Worm (Caenorhabditis elegans) whole organism, L2 larva: ENCODE results near the gene C53B4.3.

Source experiments
- C34F6.9 ChIP-seq: fragments of 150-350 bp; optimal IDR thresholded peaks from 2 replicates; lab custom pipeline; 2014; ENCODE audit warnings: missing biosample characterization, missing genetic modification characterization
- Y55F3AM.14 ChIP-seq: fragments of 200-800 bp; sonication (Bioruptor generic); optimal IDR thresholded peaks from 2 replicates; lab custom pipeline; 2018; ENCODE audit warnings: mild to moderate bottlenecking, missing genetic modification characterization, missing compliant biosample characterization
- ZK546.5 ChIP-seq: sonication (generic microtip); optimal IDR thresholded peaks from 2 replicates; lab custom pipeline; 2017; ENCODE audit warnings: missing biosample characterization, missing genetic modification characterization
- alr-1 ChIP-seq: fragments of 150-350 bp; optimal IDR thresholded peaks from 2 replicates; lab custom pipeline; 2014; ENCODE audit warnings: missing biosample characterization, missing genetic modification characterization
- aly-2 ChIP-seq: fragments of 150-350 bp; optimal IDR thresholded peaks from 2 replicates; lab custom pipeline; 2014; ENCODE audit warnings: missing biosample characterization, missing genetic modification characterization
- ama-1 ChIP-seq: fragments of 150-350 bp; optimal IDR thresholded peaks from 2 replicates; lab custom pipeline; 2018; ENCODE audit warnings: inconsistent platforms
- ceh-16 ChIP-seq: fragments of 150-350 bp; optimal IDR thresholded peaks from 2 replicates; lab custom pipeline; 2014; ENCODE audit warnings: missing biosample characterization, missing genetic modification characterization
- crh-2 ChIP-seq: sonication (generic microtip); optimal IDR thresholded peaks from 2 replicates; lab custom pipeline; 2017; ENCODE audit warnings: missing biosample characterization, missing genetic modification characterization
- egl-27 ChIP-seq: sonication (generic microtip); optimal IDR thresholded peaks from 3 replicates; lab custom pipeline; 2017; ENCODE audit warnings: missing biosample characterization, missing genetic modification reagents, missing genetic modification characterization
- elt-3 ChIP-seq: sonication (generic microtip); optimal IDR thresholded peaks from 2 replicates; lab custom pipeline; 2017; ENCODE audit warnings: missing biosample characterization, missing genetic modification characterization
- fos-1 ChIP-seq: fragments of 150-350 bp; optimal IDR thresholded peaks from 2 replicates; lab custom pipeline; 2014; ENCODE audit warnings: missing biosample characterization, missing genetic modification characterization
- lin-11 ChIP-seq: fragments of 150-350 bp; sonication (generic microtip); optimal IDR thresholded peaks from 2 replicates; lab custom pipeline; 2014; ENCODE audit warnings: missing biosample characterization, missing genetic modification characterization, inconsistent platforms, mixed read lengths
- lin-39 ChIP-seq: fragments of 150-350 bp; optimal IDR thresholded peaks from 2 replicates; lab custom pipeline; 2014; ENCODE audit warnings: missing biosample characterization, missing genetic modification reagents, missing genetic modification characterization
- lsy-2 ChIP-seq, 2 experiments: fragments of 150-350 bp in 1 of 2; sonication (generic microtip) in 1 of 2; optimal IDR thresholded peaks; 2 replicates each; lab custom pipeline; 2014 to 2017; ENCODE audit warnings: missing biosample characterization in 2 of 2, missing genetic modification characterization in 2 of 2
- mab-5 ChIP-seq: fragments of 150-350 bp; optimal IDR thresholded peaks from 2 replicates; lab custom pipeline; 2014; ENCODE audit warnings: missing biosample characterization, missing genetic modification characterization
- mbf-1 ChIP-seq: sonication (generic microtip); optimal IDR thresholded peaks from 2 replicates; lab custom pipeline; 2017; ENCODE audit warnings: missing biosample characterization, missing genetic modification characterization
- mdl-1 ChIP-seq, 2 experiments: fragments of 150-350 bp in 1 of 2; sonication (generic microtip) in 1 of 2; optimal IDR thresholded peaks; 2 replicates each; lab custom pipeline; 2017; ENCODE audit warnings: missing biosample characterization in 2 of 2, missing genetic modification characterization in 2 of 2
- nhr-10 ChIP-seq: sonication (generic microtip); optimal IDR thresholded peaks from 2 replicates; lab custom pipeline; 2017; ENCODE audit warnings: missing biosample characterization, missing genetic modification characterization
- nhr-11 ChIP-seq: fragments of 150-350 bp; optimal IDR thresholded peaks from 2 replicates; lab custom pipeline; 2014; ENCODE audit warnings: missing biosample characterization, missing genetic modification characterization
- nhr-12 ChIP-seq: fragments of 150-350 bp; optimal IDR thresholded peaks from 2 replicates; lab custom pipeline; 2014; ENCODE audit warnings: missing biosample characterization, missing genetic modification characterization
- nhr-129 ChIP-seq: fragments of 150-350 bp; optimal IDR thresholded peaks from 2 replicates; lab custom pipeline; 2014; ENCODE audit warnings: missing biosample characterization, missing genetic modification characterization
- nhr-21 ChIP-seq: fragments of 150-350 bp; optimal IDR thresholded peaks from 2 replicates; lab custom pipeline; 2014; ENCODE audit warnings: missing biosample characterization, missing genetic modification characterization
- nhr-23 ChIP-seq: fragments of 150-350 bp; optimal IDR thresholded peaks from 2 replicates; lab custom pipeline; 2014; ENCODE audit warnings: missing biosample characterization, missing genetic modification reagents, missing genetic modification characterization
- nhr-237 ChIP-seq: fragments of 150-350 bp; optimal IDR thresholded peaks from 2 replicates; lab custom pipeline; 2014; ENCODE audit warnings: missing biosample characterization, missing genetic modification characterization
- nhr-6 ChIP-seq: fragments of 150-350 bp; optimal IDR thresholded peaks from 2 replicates; lab custom pipeline; 2014; ENCODE audit warnings: missing biosample characterization, missing genetic modification characterization
- nhr-77 ChIP-seq: fragments of 150-350 bp; optimal IDR thresholded peaks from 2 replicates; lab custom pipeline; 2014; ENCODE audit warnings: missing biosample characterization, missing genetic modification characterization
- sem-4 ChIP-seq: fragments of 150-350 bp; optimal IDR thresholded peaks from 2 replicates; lab custom pipeline; 2014; ENCODE audit warnings: missing biosample characterization, missing genetic modification reagents, missing genetic modification characterization
- skn-1 ChIP-seq: sonication (generic microtip); optimal IDR thresholded peaks from 2 replicates; lab custom pipeline; 2017; ENCODE audit warnings: missing biosample characterization, missing genetic modification characterization
- sma-9 ChIP-seq, 2 experiments: fragments of 150-350 bp in 1 of 2; sonication (generic microtip) in 1 of 2; optimal IDR thresholded peaks; 2 replicates each; lab custom pipeline; 2014 to 2016; ENCODE audit warnings: missing genetic modification characterization in 2 of 2, mild to moderate bottlenecking in 1 of 2, missing biosample characterization in 1 of 2, missing compliant biosample characterization in 1 of 2, missing genetic modification reagents in 1 of 2, moderate library complexity in 1 of 2
- snpc-4 ChIP-seq: fragments of 150-350 bp; optimal IDR thresholded peaks from 2 replicates; lab custom pipeline; 2014; ENCODE audit warnings: missing biosample characterization, missing genetic modification characterization
- unc-39 ChIP-seq: fragments of 150-350 bp; optimal IDR thresholded peaks from 2 replicates; lab custom pipeline; 2014; ENCODE audit warnings: missing biosample characterization, missing genetic modification characterization
- unc-55 ChIP-seq: fragments of 150-350 bp; sonication (generic microtip); optimal IDR thresholded peaks from 3 replicates; lab custom pipeline; 2014; ENCODE audit warnings: missing biosample characterization, missing genetic modification reagents, missing genetic modification characterization
- unc-62 ChIP-seq: fragments of 150-350 bp; optimal IDR thresholded peaks from 2 replicates; lab custom pipeline; 2014; ENCODE audit warnings: missing biosample characterization, missing genetic modification reagents, missing genetic modification characterization
- zag-1 ChIP-seq: fragments of 150-350 bp; optimal IDR thresholded peaks from 2 replicates; lab custom pipeline; 2014; ENCODE audit warnings: missing biosample characterization, missing genetic modification characterization
- ztf-1 ChIP-seq: fragments of 200-800 bp; sonication (Bioruptor generic); conservative IDR thresholded peaks from 2 replicates; pipeline ENCODE4 v1.3.6; 2022; ENCODE audit warnings: missing genetic modification characterization, missing compliant biosample characterization
- ztf-11 ChIP-seq: sonication (generic microtip); optimal IDR thresholded peaks from 2 replicates; lab custom pipeline; 2017; ENCODE audit warnings: missing biosample characterization, missing genetic modification characterization

The C53B4.3 gene

DNA sequence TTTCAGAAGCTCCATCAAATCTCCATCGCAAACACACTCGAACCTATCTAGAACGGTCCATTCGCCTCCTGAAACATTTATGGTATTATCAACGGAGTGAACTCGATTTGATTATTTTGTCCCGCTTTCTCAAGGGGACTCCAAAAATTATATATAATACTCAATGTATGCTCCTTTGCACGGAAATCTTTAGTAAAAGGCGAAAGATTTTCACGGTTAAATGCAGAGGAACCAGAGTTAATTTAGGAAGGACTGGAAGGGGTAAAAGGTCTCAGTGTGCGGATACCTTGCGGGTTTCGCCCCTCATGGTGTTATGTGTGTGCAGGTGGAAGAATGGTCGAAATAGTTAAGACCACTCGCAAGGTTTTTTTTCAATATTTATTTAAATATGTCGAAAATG is 27.7 kb upstream of the C53B4.3 start:
- no peak for TF ChIP-seq ama-1 (lab: Kevin White, UChicago)
- no peak for TF ChIP-seq Y55F3AM.14 (GFP tag; lab: Kevin White, UChicago)
- TF ChIP-seq snpc-4, result peak; percentile 10
- TF ChIP-seq nhr-6 (tag; lab: Kevin White, UChicago), result no peak
- TF ChIP-seq aly-2 (tag; lab: Kevin White, UChicago), result no peak
- TF ChIP-seq lsy-2 (tag; optimal IDR thresholded peaks at IDR 0.05; lab: Kevin White, UChicago), result no peak

- no peak for TF ChIP-seq ZK546.5 (tag; lab: Kevin White, UChicago)
- TF ChIP-seq ztf-1 (GFP tag; lab: Robert Waterston, UW), result no peak
- TF ChIP-seq nhr-237 (tag; lab: Kevin White, UChicago), result no peak
- TF ChIP-seq mbf-1 (tag; lab: Kevin White, UChicago), result no peak
- TF ChIP-seq egl-27 (tag; lab: Kevin White, UChicago), result no peak
- TF ChIP-seq sem-4 (tag; lab: Kevin White, UChicago), result no peak
- TF ChIP-seq nhr-21 (tag; lab: Kevin White, UChicago), result no peak
- TF ChIP-seq elt-3 (tag; lab: Kevin White, UChicago), result no peak
Measured at ce11 chrIV:9000664-9001063, 27.2 kb upstream of the C53B4.3 start.

DNA sequence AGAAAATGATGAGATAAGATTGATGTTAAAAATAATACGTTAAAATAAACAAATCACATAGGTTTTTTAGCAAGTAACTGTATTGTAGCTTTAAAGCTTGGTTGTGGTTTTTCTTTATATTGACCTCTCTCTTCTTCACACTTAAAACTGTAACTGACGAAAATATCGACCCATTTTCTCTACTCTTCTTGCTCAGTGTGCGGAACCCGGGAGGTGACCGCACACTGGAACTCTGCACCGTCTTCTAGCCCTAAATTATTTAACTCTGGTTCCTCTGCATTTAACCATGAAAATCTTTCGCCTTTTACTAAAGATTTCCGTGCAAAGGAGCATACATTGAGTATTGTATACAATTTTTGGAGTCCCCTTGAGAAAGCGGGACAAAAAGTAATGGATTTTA is 21.0 kb upstream of the C53B4.3 start:
- no peak for TF ChIP-seq C34F6.9 (tag; lab: Kevin White, UChicago)
- no peak for TF ChIP-seq unc-39 (tag; lab: Kevin White, UChicago)
- TF ChIP-seq lsy-2 (tag; optimal IDR thresholded peaks at IDR 0.05; lab: Kevin White, UChicago), result no peak
- TF ChIP-seq skn-1, result no peak
- no peak for TF ChIP-seq nhr-129
- no peak for TF ChIP-seq elt-3 (tag; lab: Kevin White, UChicago)
- no peak for TF ChIP-seq unc-55 (GFP tag; lab: Kevin White, UChicago)
- TF ChIP-seq unc-62 (GFP tag; lab: Kevin White, UChicago), result no peak
- no peak for TF ChIP-seq ama-1 (lab: Kevin White, UChicago)

DNA sequence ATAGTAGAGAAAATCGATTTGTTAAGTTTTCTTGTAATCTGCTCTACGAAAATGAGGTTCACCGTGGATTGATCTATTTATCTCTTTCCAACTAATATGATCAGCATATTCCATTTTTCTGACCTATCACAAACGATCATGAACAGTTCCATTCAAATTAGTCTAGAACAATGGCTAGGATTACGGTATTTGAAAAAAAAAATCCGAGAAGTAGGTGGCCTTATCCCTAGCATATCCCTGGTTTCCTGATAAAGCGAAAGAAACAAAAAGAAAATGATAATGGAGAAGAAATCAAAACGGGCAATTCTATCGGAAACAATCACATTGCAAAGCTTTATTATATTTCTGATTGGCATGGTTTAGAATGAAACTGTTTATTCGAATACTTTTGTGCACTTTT is 19.3 kb upstream of the C53B4.3 start, which contains the start of gene mltn-12:
Gene mltn-12 (plus strand): TSS at position 301 of the 400 bp plus-strand sequence.
- TF ChIP-seq nhr-77 (tag; lab: Kevin White, UChicago) (no peak), zag-1 (tag; lab: Kevin White, UChicago) (no peak), nhr-12 (tag; lab: Kevin White, UChicago) (no peak), nhr-10 (no peak), ceh-16 (tag; lab: Kevin White, UChicago) (no peak), ZK546.5 (tag; lab: Kevin White, UChicago) (no peak), nhr-11 (tag; lab: Kevin White, UChicago) (no peak), elt-3 (tag; lab: Kevin White, UChicago) (no peak), lin-11 (tag; lab: Kevin White, UChicago) (no peak), nhr-21 (tag; lab: Kevin White, UChicago) (no peak), nhr-23 (tag; lab: Kevin White, UChicago) (no peak), fos-1 (tag; lab: Kevin White, UChicago) (no peak), mab-5 (no peak), C34F6.9 (tag; lab: Kevin White, UChicago) (no peak), skn-1 (no peak), alr-1 (no peak), mbf-1 (tag; lab: Kevin White, UChicago) (no peak), mdl-1 (tag; optimal IDR thresholded peaks at IDR 0.05; lab: Kevin White, UChicago) (no peak), ztf-11 (tag; lab: Kevin White, UChicago) (no peak), nhr-237 (tag; lab: Kevin White, UChicago) (no peak)

ce11 chrIV:8986761-8987316 is 13.3 kb upstream of the C53B4.3 start, which contains the start of gene bre-1:
Gene bre-1 (plus strand): TSS chrIV:8987266.
- peak; percentile 30 for TF ChIP-seq fos-1 (tag; lab: Kevin White, UChicago)
- TF ChIP-seq crh-2, result peak; percentile 69
- TF ChIP-seq lin-39 (tag; lab: Kevin White, UChicago), result no peak
- TF ChIP-seq sma-9 (GFP tag; optimal IDR thresholded peaks at IDR 0.05; lab: Kevin White, UChicago), result peak; percentile 24
- TF ChIP-seq sma-9 (tag; optimal IDR thresholded peaks at IDR 0.05; lab: Kevin White, UChicago), result no peak
- TF ChIP-seq nhr-12 (tag; lab: Kevin White, UChicago), result no peak
- TF ChIP-seq C34F6.9 (tag; lab: Kevin White, UChicago), result peak; percentile 34
